Worm (Caenorhabditis elegans) whole organism, young adult: ENCODE data around the gene col-42.

Source experiments
- Y53F4B.3 ChIP-seq: fragments of 200-800 bp; sonication (Bioruptor generic); IDR thresholded peaks from 2 replicates; pipeline ENCODE4 v1.3.6; 2022; ENCODE audit warnings: missing genetic modification reagents, missing genetic modification characterization, missing compliant biosample characterization
- ekl-4 ChIP-seq: fragments of 200-800 bp; sonication (Bioruptor generic); IDR thresholded peaks from 2 replicates; pipeline ENCODE4 v1.3.6; 2022; ENCODE audit warnings: missing genetic modification reagents, missing genetic modification characterization, missing compliant biosample characterization
- him-1 ChIP-seq: sonication (generic microtip); optimal IDR thresholded peaks from 2 replicates; lab custom pipeline; 2016; ENCODE audit warnings: missing genotype, missing genetic modification reagents, missing genetic modification characterization, missing compliant biosample characterization
- lsy-27 ChIP-seq: sonication (generic microtip); optimal IDR thresholded peaks from 2 replicates; lab custom pipeline; 2017; ENCODE audit warnings: missing genetic modification characterization, mild to moderate bottlenecking, missing compliant biosample characterization, antibody characterized with exemption, missing genotype, borderline replicate concordance; ENCODE audit not compliant: insufficient read depth
- unc-62 ChIP-seq: fragments of 150-350 bp; optimal IDR thresholded peaks from 2 replicates; lab custom pipeline; 2014; ENCODE audit warnings: missing biosample characterization, missing genetic modification reagents, missing genetic modification characterization
- ztf-6 ChIP-seq: fragments of 200-800 bp; sonication (Bioruptor generic); IDR thresholded peaks from 2 replicates; pipeline ENCODE4 v1.3.6; 2022; ENCODE audit warnings: missing genetic modification reagents, missing genetic modification characterization, missing compliant biosample characterization

- TF ChIP-seq unc-62 (no peak), lsy-27 (no peak), him-1 (tag; lab: Kevin White, UChicago) (no peak), ztf-6 (GFP tag; lab: Robert Waterston, UW) (no peak), ekl-4 (GFP tag; lab: Robert Waterston, UW) (no peak), Y53F4B.3 (no peak)
Observed at ce11 chrV:18657391-18657790, 19.1 kb downstream of the col-42 start.
